Worm (Caenorhabditis elegans) whole organism, late embryonic: ENCODE results near the gene K10D11.7.

Experiments used
- ahr-1 ChIP-seq: sonication (generic microtip); optimal IDR thresholded peaks from 2 replicates; lab custom pipeline; 2016; ENCODE audit warnings: missing genetic modification characterization, missing compliant biosample characterization
- ceh-34 ChIP-seq: sonication (generic microtip); optimal IDR thresholded peaks from 2 replicates; lab custom pipeline; 2016; ENCODE audit warnings: mild to moderate bottlenecking, missing genetic modification characterization, missing compliant biosample characterization
- elt-4 ChIP-seq: sonication (generic microtip); optimal IDR thresholded peaks from 2 replicates; lab custom pipeline; 2016; ENCODE audit warnings: missing genetic modification characterization, missing compliant biosample characterization
- fkh-10 ChIP-seq: fragments of 150-350 bp; optimal IDR thresholded peaks from 2 replicates; lab custom pipeline; 2014; ENCODE audit warnings: missing biosample characterization, missing genetic modification reagents, missing genetic modification characterization
- fkh-6 ChIP-seq: sonication (generic microtip); optimal IDR thresholded peaks from 2 replicates; lab custom pipeline; 2016; ENCODE audit warnings: missing genetic modification characterization, missing compliant biosample characterization
- odd-2 ChIP-seq: sonication (generic microtip); optimal IDR thresholded peaks from 2 replicates; lab custom pipeline; 2017; ENCODE audit warnings: antibody characterized with exemption, mild to moderate bottlenecking, missing genetic modification characterization, missing compliant biosample characterization
- sox-4 ChIP-seq: sonication (generic microtip); optimal IDR thresholded peaks from 2 replicates; lab custom pipeline; 2017; ENCODE audit warnings: mild to moderate bottlenecking, missing genetic modification characterization, inconsistent platforms, missing compliant biosample characterization
- syd-9 ChIP-seq: sonication (generic microtip); optimal IDR thresholded peaks from 2 replicates; lab custom pipeline; 2016; ENCODE audit warnings: mild to moderate bottlenecking, missing genetic modification characterization, moderate library complexity, missing compliant biosample characterization

ce11 chrIV:13022892-13023291 lies 27.1 kb upstream of the K10D11.7 start:
- TF ChIP-seq odd-2 (tag; lab: Kevin White, UChicago) (no peak), sox-4 (no peak), elt-4 (tag; lab: Kevin White, UChicago) (peak; percentile 55), syd-9 (tag; lab: Kevin White, UChicago) (no peak), fkh-6 (tag; lab: Kevin White, UChicago) (no peak), ahr-1 (tag; lab: Kevin White, UChicago) (no peak), ceh-34 (tag; lab: Kevin White, UChicago) (no peak), fkh-10 (GFP tag; lab: Kevin White, UChicago) (no peak)
